Worm (Caenorhabditis elegans): Measurements from ENCODE around the gene C16B8.3.

ce11 chrX:3973534-3973933 lies 5.1 kb upstream of the C16B8.3 start, which contains the start of gene C16B8.4:
- TF ChIP-seq unc-62 (GFP tag; optimal IDR thresholded peaks at IDR 0.05): no peak
- no peak for TF ChIP-seq ztf-4 (tag; optimal IDR thresholded peaks at IDR 0.05)
- no peak for TF ChIP-seq dpl-1 (GFP tag; optimal IDR thresholded peaks at IDR 0.05)
